Fruit fly (Drosophila melanogaster): ENCODE measurements around the gene tal-1A.

tal-1A gene

dm6 chr3R:13845250-13845699 is 32.4 kb downstream of the tal-1A start (continued):
- peak; percentile 85 for TF ChIP-seq CG6276 (GFP tag; optimal IDR thresholded peaks at IDR 0.05)
- no peak for TF ChIP-seq CG6854 (GFP tag; optimal IDR thresholded peaks at IDR 0.05)
- TF ChIP-seq CG10631 (GFP tag; optimal IDR thresholded peaks at IDR 0.05), result peak; percentile 90
- peak; percentile 64 for TF ChIP-seq Met (GFP tag; optimal IDR thresholded peaks at IDR 0.05)
- peak; percentile 57 for TF ChIP-seq CG8319 (GFP tag; optimal IDR thresholded peaks at IDR 0.05)
- TF ChIP-seq CG9139 (GFP tag; optimal IDR thresholded peaks at IDR 0.05), result peak; percentile 71
- TF ChIP-seq CG6792 (GFP tag; optimal IDR thresholded peaks at IDR 0.05), result peak; percentile 76
- TF ChIP-seq spab (GFP tag; optimal IDR thresholded peaks at IDR 0.05), result peak; percentile 82
- peak; percentile 70 for TF ChIP-seq Gug (GFP tag; IDR thresholded peaks at IDR 0.05)
- peak; percentile 36 for TF ChIP-seq Smox (GFP tag; optimal IDR thresholded peaks at IDR 0.05)
- peak; percentile 88 for TF ChIP-seq CG6808 (GFP tag; optimal IDR thresholded peaks at IDR 0.05)
- TF ChIP-seq CG15336 (GFP tag; IDR thresholded peaks at IDR 0.05), result peak; percentile 92
- no peak for TF ChIP-seq Hr38 (GFP tag; optimal IDR thresholded peaks at IDR 0.05)
- TF ChIP-seq Blimp-1 (GFP tag; optimal IDR thresholded peaks at IDR 0.05), result no peak
- peak; percentile 25 for TF ChIP-seq CG31627 (GFP tag; optimal IDR thresholded peaks at IDR 0.05)
- TF ChIP-seq Lpt (GFP tag; optimal IDR thresholded peaks at IDR 0.05), result peak; percentile 39
- peak; percentile 89 for TF ChIP-seq CG32006 (GFP tag; optimal IDR thresholded peaks at IDR 0.05)
- peak; percentile 38 for TF ChIP-seq Hr39 (GFP tag; optimal IDR thresholded peaks at IDR 0.05)
- peak; percentile 82 for TF ChIP-seq CG4318 (GFP tag; optimal IDR thresholded peaks at IDR 0.05)
- peak; percentile 33 for TF ChIP-seq CG11762 (GFP tag; optimal IDR thresholded peaks at IDR 0.05; ENCODE audit: insufficient read depth)
- TF ChIP-seq Sox102F (GFP tag; optimal IDR thresholded peaks at IDR 0.05), result peak; percentile 56
- peak; percentile 89 for TF ChIP-seq Eip78C (GFP tag)
- peak; percentile 27 for TF ChIP-seq cyc (GFP tag; optimal IDR thresholded peaks at IDR 0.05)

dm6 chr3R:13845926-13846325 is 33.0 kb downstream of the tal-1A start:
- TF ChIP-seq esn (GFP tag; optimal IDR thresholded peaks at IDR 0.05), result peak; percentile 64
- peak; percentile 60 for TF ChIP-seq topi (GFP tag; optimal IDR thresholded peaks at IDR 0.05)
- TF ChIP-seq Hr38 (GFP tag; optimal IDR thresholded peaks at IDR 0.05), result no peak
- peak; percentile 38 for TF ChIP-seq CG10669 (GFP tag; optimal IDR thresholded peaks at IDR 0.05)
- TF ChIP-seq CG6808 (GFP tag; optimal IDR thresholded peaks at IDR 0.05), result no peak
- TF ChIP-seq CG15336 (GFP tag; IDR thresholded peaks at IDR 0.05), result peak; percentile 61
- peak; percentile 93 for TF ChIP-seq Eip78C (GFP tag)
- no peak for TF ChIP-seq CG11294 (GFP tag; IDR thresholded peaks at IDR 0.05)
- peak; percentile 32 for TF ChIP-seq Sox102F (GFP tag; optimal IDR thresholded peaks at IDR 0.05)
- peak; percentile 80 for TF ChIP-seq svp (GFP tag)
- TF ChIP-seq CG11762 (GFP tag; optimal IDR thresholded peaks at IDR 0.05; ENCODE audit: insufficient read depth), result peak; percentile 45
- no peak for TF ChIP-seq Gug (GFP tag; IDR thresholded peaks at IDR 0.05)
- TF ChIP-seq spab (GFP tag; optimal IDR thresholded peaks at IDR 0.05), result peak; percentile 36
- TF ChIP-seq Blimp-1 (GFP tag; optimal IDR thresholded peaks at IDR 0.05), result peak; percentile 5
- TF ChIP-seq CG8632 (GFP tag; optimal IDR thresholded peaks at IDR 0.05), result peak; percentile 51
- TF ChIP-seq CG11902 (GFP tag; optimal IDR thresholded peaks at IDR 0.05), result no peak
- TF ChIP-seq Ets96B (tag; optimal IDR thresholded peaks at IDR 0.05), result peak; percentile 72
- TF ChIP-seq lz (GFP tag; optimal IDR thresholded peaks at IDR 0.05), result peak; percentile 46
- TF ChIP-seq CG8119 (GFP tag; IDR thresholded peaks at IDR 0.05), result peak; percentile 75
- TF ChIP-seq CG31627 (GFP tag; optimal IDR thresholded peaks at IDR 0.05), result peak; percentile 38
- TF ChIP-seq CG8319 (GFP tag; optimal IDR thresholded peaks at IDR 0.05), result peak; percentile 4
- peak; percentile 58 for TF ChIP-seq CG3032 (tag; optimal IDR thresholded peaks at IDR 0.05)
- no peak for TF ChIP-seq cyc (GFP tag; optimal IDR thresholded peaks at IDR 0.05)
- TF ChIP-seq salr (GFP tag; optimal IDR thresholded peaks at IDR 0.05), result peak; percentile 24 to 75
- no peak for TF ChIP-seq fkh (GFP tag; optimal IDR thresholded peaks at IDR 0.05)
- TF ChIP-seq Hr4 (GFP tag; optimal IDR thresholded peaks at IDR 0.05), result peak; percentile 70
- TF ChIP-seq CG6792 (GFP tag; optimal IDR thresholded peaks at IDR 0.05), result peak; percentile 35
- TF ChIP-seq Ets21C (GFP tag; optimal IDR thresholded peaks at IDR 0.05), result peak; percentile 32
- TF ChIP-seq Eip93F (GFP tag; optimal IDR thresholded peaks at IDR 0.05), result no peak
- no peak for TF ChIP-seq CG6854 (GFP tag; optimal IDR thresholded peaks at IDR 0.05)
- no peak for TF ChIP-seq eg (GFP tag; IDR thresholded peaks at IDR 0.05)
- peak in 1 of 2 experiments; percentile 43 for TF ChIP-seq ss (GFP tag; optimal IDR thresholded peaks at IDR 0.05)
- TF ChIP-seq dsx (GFP tag; optimal IDR thresholded peaks at IDR 0.05; ENCODE audit: poor library complexity, severe bottlenecking), result peak; percentile 31
- TF ChIP-seq Eip75B (GFP tag; optimal IDR thresholded peaks at IDR 0.05), result peak; percentile 44
- TF ChIP-seq Hr39 (GFP tag; optimal IDR thresholded peaks at IDR 0.05), result peak; percentile 44
- peak; percentile 75 for TF ChIP-seq CG10631 (GFP tag; optimal IDR thresholded peaks at IDR 0.05)
- TF ChIP-seq fd85E (GFP tag; optimal IDR thresholded peaks at IDR 0.05), result no peak
- peak; percentile 80 for TF ChIP-seq fd59A (GFP tag; optimal IDR thresholded peaks at IDR 0.05)
- no peak for TF ChIP-seq CG7368 (GFP tag; optimal IDR thresholded peaks at IDR 0.05)
- TF ChIP-seq OdsH (GFP tag; optimal IDR thresholded peaks at IDR 0.05), result peak; percentile 54

All from whole organism, prepupa.